Worm (Caenorhabditis elegans) whole organism, L4 larva: ENCODE data around the gene T24A6.20.
A peak's percentile ranks its signal among the peaks of the same experiment; 100 is the strongest.

Experiments
- D1046.2 ChIP-seq: fragments of 200-800 bp; sonication (Bioruptor generic); IDR thresholded peaks from 2 replicates; pipeline ENCODE4 v1.3.6; 2022; ENCODE audit warnings: missing genetic modification characterization, missing compliant biosample characterization
- F10B5.3 ChIP-seq: sonication (generic microtip); optimal IDR thresholded peaks from 2 replicates; lab custom pipeline; 2016; ENCODE audit warnings: mild to moderate bottlenecking, missing genetic modification characterization, missing compliant biosample characterization
- F26F4.8 ChIP-seq: fragments of 200-800 bp; sonication (Bioruptor generic); conservative IDR thresholded peaks from 2 replicates; pipeline ENCODE4 v1.3.6; 2022; ENCODE audit warnings: missing genetic modification characterization, missing compliant biosample characterization
- F37D6.2 ChIP-seq: sonication (generic microtip); optimal IDR thresholded peaks from 2 replicates; lab custom pipeline; 2016; ENCODE audit warnings: mild to moderate bottlenecking, missing genetic modification characterization, missing compliant biosample characterization
- F44E2.7 ChIP-seq: fragments of 200-800 bp; sonication (Bioruptor generic); IDR thresholded peaks from 2 replicates; pipeline ENCODE4 v2.1.2; 2022; ENCODE audit warnings: missing genetic modification characterization, missing compliant biosample characterization
- T20F7.1 ChIP-seq: fragments of 200-800 bp; sonication (Bioruptor generic); optimal IDR thresholded peaks from 2 replicates; lab custom pipeline; 2018; ENCODE audit warnings: mild to moderate bottlenecking, missing genetic modification characterization, missing compliant biosample characterization
- Y48G9A.11 ChIP-seq: fragments of 200-800 bp; sonication (Bioruptor generic); IDR thresholded peaks from 2 replicates; pipeline ENCODE4 v1.3.6; 2022; ENCODE audit warnings: missing genetic modification reagents, missing genetic modification characterization, missing compliant biosample characterization
- Y5F2A.4 ChIP-seq: fragments of 200-800 bp; sonication (Bioruptor generic); optimal IDR thresholded peaks from 2 replicates; lab custom pipeline; 2018; ENCODE audit warnings: mild to moderate bottlenecking, missing genetic modification characterization, missing compliant biosample characterization
- ZK337.2 ChIP-seq: fragments of 200-800 bp; sonication (Bioruptor generic); IDR thresholded peaks from 2 replicates; pipeline ENCODE4 v1.3.6; 2022; ENCODE audit warnings: missing genetic modification reagents, missing genetic modification characterization, missing compliant biosample characterization
- ZK546.5 ChIP-seq, 2 experiments: sonication (generic microtip); optimal IDR thresholded peaks; 2 replicates each; lab custom pipeline; 2017; ENCODE audit warnings: missing biosample characterization in 2 of 2, missing genetic modification characterization in 2 of 2
- aha-1 ChIP-seq: fragments of 150-350 bp; peaks from one replicate; lab custom pipeline; 2014; ENCODE audit warnings: missing biosample characterization, missing genetic modification characterization
- aly-2 ChIP-seq: sonication (generic microtip); optimal IDR thresholded peaks from 2 replicates; lab custom pipeline; 2018; ENCODE audit warnings: missing biosample characterization, missing genetic modification characterization
- ama-1 ChIP-seq: fragments of 150-350 bp; optimal IDR thresholded peaks from 2 replicates; lab custom pipeline; 2014; ENCODE audit warnings: inconsistent platforms, mixed read lengths
- attf-4 ChIP-seq: sonication (generic microtip); optimal IDR thresholded peaks from 3 replicates; lab custom pipeline; 2017; ENCODE audit warnings: missing biosample characterization, missing genetic modification characterization
- ceh-44 ChIP-seq: fragments of 200-800 bp; sonication (Bioruptor generic); IDR thresholded peaks from 2 replicates; pipeline ENCODE4 v1.3.6; 2022; ENCODE audit warnings: missing genetic modification reagents, missing genetic modification characterization, missing compliant biosample characterization
- ceh-62 ChIP-seq: sonication (generic microtip); optimal IDR thresholded peaks from 2 replicates; lab custom pipeline; 2017; ENCODE audit warnings: missing biosample characterization, missing genetic modification characterization
- ceh-82 ChIP-seq: sonication (generic microtip); optimal IDR thresholded peaks from 2 replicates; lab custom pipeline; 2017; ENCODE audit warnings: missing biosample characterization, missing genetic modification characterization
- ctbp-1 ChIP-seq: fragments of 200-800 bp; sonication (Bioruptor generic); IDR thresholded peaks from 2 replicates; pipeline ENCODE4 v1.3.6; 2022; ENCODE audit warnings: missing genetic modification reagents, missing genetic modification characterization, missing compliant biosample characterization
- daf-19 ChIP-seq: fragments of 200-800 bp; sonication (Bioruptor generic); conservative IDR thresholded peaks from 2 replicates; pipeline ENCODE4 v1.3.6; 2022; ENCODE audit warnings: missing genetic modification characterization, missing compliant biosample characterization
- daf-8 ChIP-seq: fragments of 200-800 bp; sonication (Bioruptor generic); IDR thresholded peaks from 2 replicates; pipeline ENCODE4 v1.3.6; 2022; ENCODE audit warnings: missing genetic modification characterization, missing compliant biosample characterization
- dmd-6 ChIP-seq: fragments of 200-800 bp; sonication (Bioruptor generic); IDR thresholded peaks from 2 replicates; pipeline ENCODE4 v1.3.6; 2022; ENCODE audit warnings: missing genetic modification reagents, missing genetic modification characterization, missing compliant biosample characterization
- duxl-1 ChIP-seq: sonication (generic microtip); optimal IDR thresholded peaks from 2 replicates; lab custom pipeline; 2016; ENCODE audit warnings: mild to moderate bottlenecking, missing genetic modification characterization, moderate library complexity, missing compliant biosample characterization; ENCODE audit not compliant: poor library complexity
- dve-1 ChIP-seq: sonication (generic microtip); optimal IDR thresholded peaks from 2 replicates; lab custom pipeline; 2017; ENCODE audit warnings: antibody characterized with exemption, mild to moderate bottlenecking, missing genetic modification characterization, missing compliant biosample characterization; ENCODE audit not compliant: insufficient read depth
- fos-1 ChIP-seq: fragments of 150-350 bp; optimal IDR thresholded peaks from 2 replicates; lab custom pipeline; 2014; ENCODE audit warnings: missing biosample characterization, missing genetic modification characterization
- jun-1 ChIP-seq: fragments of 150-350 bp; optimal IDR thresholded peaks from 2 replicates; lab custom pipeline; 2014; ENCODE audit warnings: missing biosample characterization, missing genetic modification reagents, missing genetic modification characterization
- lin-13 ChIP-seq: fragments of 150-350 bp; optimal IDR thresholded peaks from 2 replicates; lab custom pipeline; 2014; ENCODE audit warnings: missing biosample characterization, missing genetic modification reagents, missing genetic modification characterization
- lir-3 ChIP-seq: sonication (generic microtip); optimal IDR thresholded peaks from 2 replicates; lab custom pipeline; 2016; ENCODE audit warnings: mild to moderate bottlenecking, missing genetic modification characterization, missing compliant biosample characterization
- madf-9 ChIP-seq: fragments of 200-800 bp; sonication (Bioruptor generic); conservative IDR thresholded peaks from 2 replicates; pipeline ENCODE4 v1.3.6; 2022; ENCODE audit warnings: missing genetic modification reagents, missing genetic modification characterization, missing compliant biosample characterization
- mdl-1 ChIP-seq, 2 experiments: fragments of 150-350 bp in 1 of 2; sonication (generic microtip) in 1 of 2; optimal IDR thresholded peaks; 2 replicates each; lab custom pipeline; 2014 to 2017; ENCODE audit warnings: missing biosample characterization in 2 of 2, missing genetic modification characterization in 2 of 2
- mep-1 ChIP-seq: fragments of 150-350 bp; sonication (generic microtip); optimal IDR thresholded peaks from 3 replicates; lab custom pipeline; 2014; ENCODE audit warnings: missing biosample characterization, missing genetic modification characterization
- nhr-11 ChIP-seq: fragments of 150-350 bp; optimal IDR thresholded peaks from 2 replicates; lab custom pipeline; 2014; ENCODE audit warnings: missing biosample characterization, missing genetic modification characterization
- nhr-237 ChIP-seq: sonication (generic microtip); optimal IDR thresholded peaks from 2 replicates; lab custom pipeline; 2017; ENCODE audit warnings: missing biosample characterization, missing genetic modification characterization
- nhr-28 ChIP-seq: fragments of 150-350 bp; optimal IDR thresholded peaks from 2 replicates; lab custom pipeline; 2014; ENCODE audit warnings: missing biosample characterization, missing genetic modification characterization
- nhr-41 ChIP-seq: fragments of 200-800 bp; sonication (Bioruptor generic); IDR thresholded peaks from 2 replicates; pipeline ENCODE4 v1.3.6; 2022; ENCODE audit warnings: missing genetic modification reagents, missing genetic modification characterization, missing compliant biosample characterization
- nhr-42 ChIP-seq: fragments of 200-800 bp; sonication (Bioruptor generic); IDR thresholded peaks from 2 replicates; pipeline ENCODE4 v1.3.6; 2022; ENCODE audit warnings: missing genetic modification characterization, missing compliant biosample characterization
- nhr-76 ChIP-seq: fragments of 150-350 bp; optimal IDR thresholded peaks from 2 replicates; lab custom pipeline; 2014; ENCODE audit warnings: missing biosample characterization, missing genetic modification characterization
- php-3 ChIP-seq: fragments of 200-800 bp; sonication (Bioruptor generic); IDR thresholded peaks from 2 replicates; pipeline ENCODE4 v1.3.6; 2022; ENCODE audit warnings: missing genetic modification reagents, missing genetic modification characterization, missing compliant biosample characterization
- saeg-2 ChIP-seq: fragments of 200-800 bp; sonication (Bioruptor generic); IDR thresholded peaks from 2 replicates; pipeline ENCODE4 v1.3.6; 2022; ENCODE audit warnings: missing genetic modification reagents, missing genetic modification characterization, missing compliant biosample characterization
- sdz-12 ChIP-seq: fragments of 200-800 bp; sonication (Bioruptor generic); optimal IDR thresholded peaks from 2 replicates; lab custom pipeline; 2018; ENCODE audit warnings: mild to moderate bottlenecking, missing genetic modification characterization, missing compliant biosample characterization
- set-16 ChIP-seq: fragments of 200-800 bp; sonication (Bioruptor generic); IDR thresholded peaks from 2 replicates; pipeline ENCODE4 v1.3.6; 2022; ENCODE audit warnings: missing genetic modification reagents, missing genetic modification characterization, missing compliant biosample characterization
- spr-1 ChIP-seq: sonication (generic microtip); optimal IDR thresholded peaks from 2 replicates; lab custom pipeline; 2016; ENCODE audit warnings: mild to moderate bottlenecking, missing genetic modification characterization, missing compliant biosample characterization
- spr-3 ChIP-seq: fragments of 200-800 bp; sonication (Bioruptor generic); optimal IDR thresholded peaks from 2 replicates; lab custom pipeline; 2018; ENCODE audit warnings: mild to moderate bottlenecking, missing genetic modification characterization, missing compliant biosample characterization
- tag-97 ChIP-seq: fragments of 200-800 bp; sonication (Bioruptor generic); IDR thresholded peaks from 2 replicates; pipeline ENCODE4 v1.3.6; 2022; ENCODE audit warnings: missing genetic modification characterization, missing compliant biosample characterization
- unc-130 ChIP-seq: sonication (generic microtip); optimal IDR thresholded peaks from 2 replicates; lab custom pipeline; 2016; ENCODE audit warnings: missing genetic modification reagents, missing genetic modification characterization, missing compliant biosample characterization
- unc-39 ChIP-seq: sonication (generic microtip); optimal IDR thresholded peaks from 2 replicates; lab custom pipeline; 2017; ENCODE audit warnings: missing biosample characterization, missing genetic modification characterization
- unc-62 ChIP-seq, 3 experiments: fragments of 150-350 bp in 1 of 3; sonication (generic microtip); optimal IDR thresholded peaks in 2 of 3; peaks in 1 of 3; 1 replicate in 1 of 3; 2 replicates in 2 of 3; lab custom pipeline; 2014 to 2017; ENCODE audit warnings: missing biosample characterization in 3 of 3, missing genetic modification characterization in 3 of 3, missing genetic modification reagents in 3 of 3, missing genotype in 1 of 3
- zag-1 ChIP-seq: fragments of 150-350 bp; optimal IDR thresholded peaks from 2 replicates; lab custom pipeline; 2014; ENCODE audit warnings: missing biosample characterization, missing genetic modification characterization
- zfp-2 ChIP-seq: sonication (generic microtip); optimal IDR thresholded peaks from 2 replicates; lab custom pipeline; 2016; ENCODE audit warnings: mild to moderate bottlenecking, missing genetic modification characterization, missing compliant biosample characterization
- ztf-11 ChIP-seq: fragments of 150-350 bp; optimal IDR thresholded peaks from 2 replicates; lab custom pipeline; 2014; ENCODE audit warnings: missing biosample characterization, missing genetic modification characterization
- ztf-7 ChIP-seq: fragments of 150-350 bp; optimal IDR thresholded peaks from 2 replicates; lab custom pipeline; 2014; ENCODE audit warnings: missing biosample characterization, missing genetic modification characterization

The T24A6.20 gene

ce11 chrV:3586014-3586689, 33.2 kb downstream of the T24A6.20 start, which contains the start of the genes rpl-11.1 and T22F3.2 (continued):
- TF ChIP-seq unc-62 (GFP tag; optimal IDR thresholded peaks at IDR 0.05 in 1 of 2; lab: Kevin White, UChicago) (peak in 1 of 2 experiments; percentile 47), unc-62 (tag; optimal IDR thresholded peaks at IDR 0.05; lab: Kevin White, UChicago) (no peak), ctbp-1 (no peak), nhr-11 (no peak), mdl-1 (tag; optimal IDR thresholded peaks at IDR 0.05; lab: Kevin White, UChicago) (peak in 1 of 2 experiments; percentile 34), unc-39 (tag; lab: Kevin White, UChicago) (no peak), jun-1 (tag; lab: Kevin White, UChicago) (no peak), D1046.2 (GFP tag; lab: Robert Waterston, UW) (0 out of 2 replicates have a peak, but pooled peaks have one; percentile 24), aly-2 (no peak)

ce11 chrV:3587633-3588032, 34.7 kb downstream of the T24A6.20 start:
- no peak for TF ChIP-seq nhr-76 (tag; lab: Kevin White, UChicago)
- no peak for TF ChIP-seq ztf-11 (tag; lab: Kevin White, UChicago)
- no peak for TF ChIP-seq fos-1
- TF ChIP-seq ama-1 = no peak
- no peak for TF ChIP-seq F44E2.7
- TF ChIP-seq F37D6.2 = no peak
- TF ChIP-seq sdz-12 (GFP tag; lab: Kevin White, UChicago) = no peak
- TF ChIP-seq unc-39 (tag; lab: Kevin White, UChicago) = no peak
- no peak for TF ChIP-seq F26F4.8 (GFP tag; lab: Robert Waterston, UW)
- no peak for TF ChIP-seq ceh-44 (GFP tag; lab: Robert Waterston, UW)
- TF ChIP-seq saeg-2 (GFP tag; lab: Robert Waterston, UW) = no peak
- TF ChIP-seq Y5F2A.4 = no peak
- peak; percentile 35 for TF ChIP-seq set-16 (GFP tag; lab: Robert Waterston, UW)
- no peak for TF ChIP-seq ceh-62 (tag; lab: Kevin White, UChicago)
- TF ChIP-seq lir-3 = no peak
- TF ChIP-seq attf-4 (tag; lab: Kevin White, UChicago) = no peak
- TF ChIP-seq Y48G9A.11 (GFP tag; lab: Robert Waterston, UW) = 0 out of 2 replicates have a peak, but pooled peaks have one; percentile 22
- no peak for TF ChIP-seq spr-1 (tag; lab: Kevin White, UChicago)
- no peak for TF ChIP-seq nhr-42
- no peak for TF ChIP-seq mdl-1 (tag; optimal IDR thresholded peaks at IDR 0.05; lab: Kevin White, UChicago)
- 0 out of 2 replicates have a peak, but pooled peaks have one; percentile 18 for TF ChIP-seq ZK337.2 (GFP tag; lab: Robert Waterston, UW)
- TF ChIP-seq zag-1 = no peak
- no peak for TF ChIP-seq ztf-7 (tag; lab: Kevin White, UChicago)
- TF ChIP-seq duxl-1 (tag; lab: Kevin White, UChicago) = no peak
- peak; percentile 38 for TF ChIP-seq mep-1 (tag; lab: Kevin White, UChicago)
- TF ChIP-seq daf-8 (GFP tag; lab: Robert Waterston, UW) = no peak
- TF ChIP-seq ceh-82 = no peak
- TF ChIP-seq nhr-41 = no peak
- no peak for TF ChIP-seq nhr-28 (tag; lab: Kevin White, UChicago)
- no peak for TF ChIP-seq ZK546.5 (tag; optimal IDR thresholded peaks at IDR 0.05; lab: Kevin White, UChicago)
- TF ChIP-seq unc-130 (GFP tag; lab: Kevin White, UChicago) = no peak
- peak; percentile 23 for TF ChIP-seq dve-1 (tag; lab: Kevin White, UChicago)
- TF ChIP-seq F10B5.3 = no peak
- TF ChIP-seq madf-9 = no peak
- no peak for TF ChIP-seq daf-19
- no peak for TF ChIP-seq lin-13 (GFP tag; lab: Kevin White, UChicago)
- TF ChIP-seq T20F7.1 (GFP tag; lab: Kevin White, UChicago) = no peak
- no peak for TF ChIP-seq tag-97 (GFP tag; lab: Robert Waterston, UW)
- TF ChIP-seq php-3 (GFP tag; lab: Robert Waterston, UW) = no peak
- no peak for TF ChIP-seq dmd-6 (GFP tag; lab: Robert Waterston, UW)
- no peak for TF ChIP-seq zfp-2 (tag; lab: Kevin White, UChicago)
- no peak for TF ChIP-seq nhr-237 (tag; lab: Kevin White, UChicago)
- peak; percentile 75 for TF ChIP-seq aha-1 (tag; lab: Kevin White, UChicago)
- no peak for TF ChIP-seq spr-3 (GFP tag; lab: Kevin White, UChicago)
